Worm (Caenorhabditis elegans) whole organism, early embryonic: ENCODE results near the gene acs-5.
"Not testable (repeated sequence)": the region's sequence is repeated elsewhere in the genome, so short reads cannot be mapped to it uniquely, and the experiment has no call there.

Experiments
- ama-1 ChIP-seq: fragments of 150-350 bp; optimal IDR thresholded peaks from 2 replicates; lab custom pipeline; 2014
- ceh-13 ChIP-seq: fragments of 200-800 bp; sonication (Bioruptor generic); optimal IDR thresholded peaks from 2 replicates; lab custom pipeline; 2018; ENCODE audit warnings: mild to moderate bottlenecking, missing genetic modification characterization, missing compliant biosample characterization
- flt-1 ChIP-seq: fragments of 200-800 bp; sonication (Bioruptor generic); IDR thresholded peaks from 2 replicates; pipeline ENCODE4 v1.3.6; 2022; ENCODE audit warnings: missing genetic modification characterization, missing compliant biosample characterization
- hnd-1 ChIP-seq: sonication (generic microtip); optimal IDR thresholded peaks from 2 replicates; lab custom pipeline; 2016; ENCODE audit warnings: missing genetic modification characterization, missing compliant biosample characterization
- sea-1 ChIP-seq: fragments of 200-800 bp; sonication (Bioruptor generic); conservative IDR thresholded peaks from 2 replicates; pipeline ENCODE4 v1.3.6; 2022; ENCODE audit warnings: missing genetic modification characterization, missing compliant biosample characterization
- tbx-11 ChIP-seq: fragments of 200-800 bp; sonication (Bioruptor generic); IDR thresholded peaks from 2 replicates; pipeline ENCODE4 v1.3.6; 2022; ENCODE audit warnings: missing genetic modification characterization, missing compliant biosample characterization

- not testable (repeated sequence) for TF ChIP-seq ama-1 (lab: Kevin White, UChicago); hnd-1 (tag; lab: Kevin White, UChicago); flt-1 (GFP tag; lab: Robert Waterston, UW); ceh-13
- TF ChIP-seq tbx-11 (GFP tag; lab: Robert Waterston, UW) (0 out of 2 replicates have a peak, but pooled peaks have one; percentile 41), sea-1 (GFP tag; lab: Robert Waterston, UW) (peak; percentile 58)
Measured at ce11 chrIII:13585136-13585535, 41.8 kb upstream of the acs-5 start.
